Worm (Caenorhabditis elegans): ENCODE results near the gene mrpl-48.

ce11 chrV:5581312-5581711, 12.2 kb upstream of the mrpl-48 start, which contains the start of gene klc-2:
- TF ChIP-seq W03F9.2 (tag; optimal IDR thresholded peaks at IDR 0.05), result no peak
- no peak for TF ChIP-seq dao-5 (tag; optimal IDR thresholded peaks at IDR 0.05)
- no peak for TF ChIP-seq him-1 (tag; optimal IDR thresholded peaks at IDR 0.05)
